Fruit fly (Drosophila melanogaster): ENCODE results near the gene Gr8a.

- TF ChIP-seq h (optimal IDR thresholded peaks at IDR 0.05) = no peak
- TF ChIP-seq ttk (optimal IDR thresholded peaks at IDR 0.05) = no peak
- TF ChIP-seq insv (optimal IDR thresholded peaks at IDR 0.05) = no peak
- TF ChIP-seq Sin3A (optimal IDR thresholded peaks at IDR 0.05) = no peak
These were observed 39.5 kb upstream of the Gr8a start for dm6 chrX:9187429-9187828.
